Fruit fly (Drosophila melanogaster): Measurements from ENCODE around the gene CG15525.

The CG15525 gene

DNA sequence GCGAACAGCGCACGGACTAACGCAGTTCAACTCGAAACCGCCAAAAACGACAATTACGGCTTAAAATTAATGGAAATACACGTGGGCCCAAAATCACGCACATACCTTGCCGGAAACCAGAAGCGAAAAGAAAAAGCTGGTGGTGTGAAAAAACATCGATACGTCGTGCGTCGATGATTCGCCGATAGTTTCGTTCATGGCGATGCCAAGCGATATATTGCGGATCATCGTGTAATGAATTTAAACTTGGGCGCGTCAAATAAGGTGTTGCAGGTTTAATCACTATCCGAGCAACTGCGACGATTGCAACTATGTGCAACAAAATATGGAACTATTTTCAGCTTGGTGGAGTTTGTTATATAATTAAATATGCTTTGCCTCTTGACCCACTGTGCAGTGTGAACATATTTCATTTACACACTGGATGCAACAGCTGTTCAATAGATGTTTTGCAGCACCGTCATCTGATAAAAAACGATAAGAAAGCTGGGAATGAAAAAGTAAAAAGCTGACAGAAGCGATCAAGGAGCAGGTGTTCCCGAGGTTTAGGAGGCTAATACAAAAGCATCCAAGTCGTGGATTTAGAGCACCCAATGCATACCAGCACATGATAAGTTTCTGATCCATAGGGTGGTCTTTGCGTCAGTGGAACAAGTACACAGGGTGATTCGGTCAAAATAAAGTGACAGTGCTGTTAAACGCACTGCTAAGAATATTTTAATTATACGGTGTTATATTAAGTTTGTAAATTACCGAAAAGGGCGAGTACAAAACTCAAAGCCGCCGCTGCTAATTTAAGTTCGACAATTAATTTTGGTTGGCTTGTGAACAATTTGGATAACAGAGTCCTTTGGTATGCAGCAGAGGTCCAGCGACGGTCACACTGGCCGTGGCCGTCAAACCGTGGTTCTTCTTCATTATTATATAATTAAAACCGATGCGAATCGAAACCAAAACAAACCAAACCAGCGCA, 48.8 kb upstream of the CG15525 start, which contains the start of the genes RpL32 and CG7943 (continued):
- TF ChIP-seq gsb-n (tag; optimal IDR thresholded peaks at IDR 0.05), result peak; percentile 76
- TF ChIP-seq CG2120 (GFP tag; optimal IDR thresholded peaks at IDR 0.05), result peak; percentile 92
- peak; percentile 98 for TF ChIP-seq Sin3A (optimal IDR thresholded peaks at IDR 0.05)
- TF ChIP-seq ara (GFP tag; IDR thresholded peaks at IDR 0.05), result peak; percentile 90
- TF ChIP-seq CG2129 (GFP tag; IDR thresholded peaks at IDR 0.05; ENCODE audit: partially characterized antibody), result peak; percentile 100
- peak; percentile 95 for TF ChIP-seq slou (GFP tag; optimal IDR thresholded peaks at IDR 0.05)
- TF ChIP-seq CG13123 (GFP tag; optimal IDR thresholded peaks at IDR 0.05), result peak; percentile 83
- no peak for TF ChIP-seq CG8478 (optimal IDR thresholded peaks at IDR 0.05)
- peak; percentile 78 for TF ChIP-seq Adf1 (GFP tag; IDR thresholded peaks at IDR 0.05)
- no peak for TF ChIP-seq Dfd (GFP tag; optimal IDR thresholded peaks at IDR 0.05)
- TF ChIP-seq vnd (GFP tag; IDR thresholded peaks at IDR 0.05; ENCODE audit: partially characterized antibody), result peak; percentile 100
- TF ChIP-seq CkIIα-i1 (GFP tag; IDR thresholded peaks at IDR 0.05), result 0 out of 2 replicates have a peak, but pooled peaks have one; percentile 57
- peak; percentile 93 for TF ChIP-seq Rx (GFP tag; IDR thresholded peaks at IDR 0.05)
- peak; percentile 78 for TF ChIP-seq Ravus (GFP tag; IDR thresholded peaks at IDR 0.05)
- peak; percentile 91 for TF ChIP-seq CHES-1-like (GFP tag; optimal IDR thresholded peaks at IDR 0.05)
- TF ChIP-seq CG6254 (GFP tag; optimal IDR thresholded peaks at IDR 0.05), result peak; percentile 100
- peak; percentile 100 for TF ChIP-seq Med (GFP tag)
- TF ChIP-seq CG9932 (GFP tag; IDR thresholded peaks at IDR 0.05), result peak; percentile 99
- TF ChIP-seq cg (GFP tag; optimal IDR thresholded peaks at IDR 0.05), result no peak
- TF ChIP-seq HmgD (GFP tag; optimal IDR thresholded peaks at IDR 0.05), result peak; percentile 90
- no peak for TF ChIP-seq Stat92E (GFP tag; optimal IDR thresholded peaks at IDR 0.05)
- peak; percentile 87 for TF ChIP-seq toy (GFP tag; IDR thresholded peaks at IDR 0.05)
- TF ChIP-seq Atf-2 (GFP tag; optimal IDR thresholded peaks at IDR 0.05), result peak; percentile 80
- peak; percentile 96 for TF ChIP-seq CG1603 (tag; optimal IDR thresholded peaks at IDR 0.05)
- peak; percentile 83 for TF ChIP-seq CG11696 (GFP tag; IDR thresholded peaks at IDR 0.05)
- TF ChIP-seq tup (GFP tag; optimal IDR thresholded peaks at IDR 0.05), result peak; percentile 95
- no peak for TF ChIP-seq pita (GFP tag; optimal IDR thresholded peaks at IDR 0.05)
- peak; percentile 85 for TF ChIP-seq CoRest (tag; optimal IDR thresholded peaks at IDR 0.05)
- peak; percentile 76 for TF ChIP-seq CG2202 (tag; optimal IDR thresholded peaks at IDR 0.05)
- peak; percentile 86 for TF ChIP-seq CG16863 (GFP tag; optimal IDR thresholded peaks at IDR 0.05)
- TF ChIP-seq kah (GFP tag; optimal IDR thresholded peaks at IDR 0.05), result peak; percentile 72
- TF ChIP-seq CG1529 (GFP tag; optimal IDR thresholded peaks at IDR 0.05), result peak; percentile 71
- TF ChIP-seq wek (GFP tag; optimal IDR thresholded peaks at IDR 0.05), result peak; percentile 82
- peak; percentile 80 for TF ChIP-seq CG1024 (GFP tag; IDR thresholded peaks at IDR 0.05)
- peak; percentile 71 for TF ChIP-seq Deaf1 (tag; optimal IDR thresholded peaks at IDR 0.05)
- TF ChIP-seq CG9437 (GFP tag; optimal IDR thresholded peaks at IDR 0.05), result peak; percentile 76
- TF ChIP-seq CG17385 (GFP tag; optimal IDR thresholded peaks at IDR 0.05), result peak; percentile 86
- TF ChIP-seq cas (GFP tag; IDR thresholded peaks at IDR 0.05), result peak; percentile 92
- TF ChIP-seq zf30C (GFP tag; optimal IDR thresholded peaks at IDR 0.05), result no peak
- TF ChIP-seq CG9609 (GFP tag; optimal IDR thresholded peaks at IDR 0.05), result peak; percentile 91
- TF ChIP-seq CG6175 (GFP tag; IDR thresholded peaks at IDR 0.05), result peak; percentile 92
- TF ChIP-seq BtbVII (GFP tag; optimal IDR thresholded peaks at IDR 0.05), result peak; percentile 92
- peak; percentile 83 for TF ChIP-seq CG2875 (GFP tag; optimal IDR thresholded peaks at IDR 0.05)
- TF ChIP-seq CG12659 (GFP tag; optimal IDR thresholded peaks at IDR 0.05), result peak; percentile 94
- peak; percentile 93 for TF ChIP-seq slp2 (GFP tag; optimal IDR thresholded peaks at IDR 0.05)
- TF ChIP-seq CG10959 (GFP tag; IDR thresholded peaks at IDR 0.05), result peak; percentile 91
- TF ChIP-seq CG14667 (GFP tag; IDR thresholded peaks at IDR 0.05), result peak; percentile 89
- TF ChIP-seq nerfin-2 (GFP tag; IDR thresholded peaks at IDR 0.05; ENCODE audit: partially characterized antibody), result peak; percentile 100
- TF ChIP-seq CG7556 (GFP tag; optimal IDR thresholded peaks at IDR 0.05), result peak; percentile 83
